Worm (Caenorhabditis elegans) whole organism, L3 larva: Measurements from ENCODE around the gene exh-1.

Experiments
- aly-2 ChIP-seq: fragments of 150-350 bp; optimal IDR thresholded peaks from 2 replicates; lab custom pipeline; 2014; ENCODE audit warnings: missing biosample characterization, missing genetic modification characterization
- ama-1 ChIP-seq: fragments of 150-350 bp; optimal IDR thresholded peaks from 2 replicates; lab custom pipeline; 2018
- ceh-16 ChIP-seq: sonication (generic microtip); optimal IDR thresholded peaks from 2 replicates; lab custom pipeline; 2017; ENCODE audit warnings: missing biosample characterization, missing genetic modification characterization
- ceh-28 ChIP-seq: fragments of 150-350 bp; optimal IDR thresholded peaks from 2 replicates; lab custom pipeline; 2014; ENCODE audit warnings: missing biosample characterization, missing genetic modification reagents, missing genetic modification characterization
- ceh-82 ChIP-seq: fragments of 150-350 bp; optimal IDR thresholded peaks from 2 replicates; lab custom pipeline; 2014; ENCODE audit warnings: missing biosample characterization, missing genetic modification characterization
- ceh-9 ChIP-seq: sonication (generic microtip); optimal IDR thresholded peaks from 2 replicates; lab custom pipeline; 2018; ENCODE audit warnings: missing biosample characterization, missing genetic modification characterization
- egl-27 ChIP-seq: sonication (generic microtip); optimal IDR thresholded peaks from 4 replicates; lab custom pipeline; 2017; ENCODE audit warnings: missing biosample characterization, missing genetic modification reagents, missing genetic modification characterization
- elt-1 ChIP-seq: fragments of 150-350 bp; optimal IDR thresholded peaks from 2 replicates; lab custom pipeline; 2014; ENCODE audit warnings: missing biosample characterization, missing genetic modification characterization
- elt-2 ChIP-seq: sonication (generic microtip); optimal IDR thresholded peaks from 2 replicates; lab custom pipeline; 2016; ENCODE audit warnings: missing genetic modification reagents, mild to moderate bottlenecking, missing genetic modification characterization, missing compliant biosample characterization
- elt-3 ChIP-seq, 3 experiments: fragments of 150-350 bp in 1 of 3; sonication (generic microtip) in 2 of 3; optimal IDR thresholded peaks; 2 replicates in 2 of 3; 4 replicates in 1 of 3; lab custom pipeline; 2014 to 2017; ENCODE audit warnings: missing biosample characterization in 3 of 3, missing genetic modification characterization in 3 of 3
- eor-1 ChIP-seq, 2 experiments: fragments of 150-350 bp; optimal IDR thresholded peaks; 2 replicates each; lab custom pipeline; 2014 to 2018; ENCODE audit warnings: missing biosample characterization in 2 of 2, missing genetic modification characterization in 2 of 2
- fkh-10 ChIP-seq: sonication (generic microtip); optimal IDR thresholded peaks from 2 replicates; lab custom pipeline; 2017; ENCODE audit warnings: missing biosample characterization, missing genetic modification reagents, missing genetic modification characterization
- fkh-2 ChIP-seq: fragments of 150-350 bp; optimal IDR thresholded peaks from 2 replicates; lab custom pipeline; 2014; ENCODE audit warnings: missing biosample characterization, missing genetic modification reagents, missing genetic modification characterization
- hmg-11 ChIP-seq: sonication (generic microtip); optimal IDR thresholded peaks from 2 replicates; lab custom pipeline; 2016; ENCODE audit warnings: missing genetic modification characterization, missing compliant biosample characterization
- jun-1 ChIP-seq: fragments of 150-350 bp; optimal IDR thresholded peaks from 2 replicates; lab custom pipeline; 2014; ENCODE audit warnings: missing biosample characterization, missing genetic modification reagents, missing genetic modification characterization
- lin-15B ChIP-seq: fragments of 150-350 bp; optimal IDR thresholded peaks from 2 replicates; lab custom pipeline; 2014; ENCODE audit warnings: missing biosample characterization, missing genetic modification characterization
- lin-39 ChIP-seq: fragments of 150-350 bp; optimal IDR thresholded peaks from 2 replicates; lab custom pipeline; 2018; ENCODE audit warnings: missing biosample characterization, missing genetic modification reagents, missing genetic modification characterization
- lsy-12 ChIP-seq: sonication (generic microtip); optimal IDR thresholded peaks from 2 replicates; lab custom pipeline; 2016; ENCODE audit warnings: mild to moderate bottlenecking, missing genetic modification characterization, missing compliant biosample characterization
- mml-1 ChIP-seq: fragments of 150-350 bp; sonication (generic microtip); optimal IDR thresholded peaks from 3 replicates; lab custom pipeline; 2014; ENCODE audit warnings: missing biosample characterization, missing genetic modification characterization
- nhr-12 ChIP-seq: fragments of 150-350 bp; optimal IDR thresholded peaks from 2 replicates; lab custom pipeline; 2014; ENCODE audit warnings: missing biosample characterization, missing genetic modification characterization
- nhr-23 ChIP-seq: fragments of 150-350 bp; optimal IDR thresholded peaks from 2 replicates; lab custom pipeline; 2014; ENCODE audit warnings: missing biosample characterization, missing genetic modification reagents, missing genetic modification characterization
- nhr-237 ChIP-seq: fragments of 150-350 bp; optimal IDR thresholded peaks from 2 replicates; lab custom pipeline; 2014; ENCODE audit warnings: missing biosample characterization, missing genetic modification characterization
- nhr-25 ChIP-seq: sonication (generic microtip); optimal IDR thresholded peaks from 2 replicates; lab custom pipeline; 2017; ENCODE audit warnings: missing biosample characterization, missing genetic modification characterization
- nhr-67 ChIP-seq: fragments of 150-350 bp; optimal IDR thresholded peaks from 2 replicates; lab custom pipeline; 2014; ENCODE audit warnings: missing biosample characterization, missing genetic modification characterization
- nhr-76 ChIP-seq: fragments of 150-350 bp; sonication (generic microtip); optimal IDR thresholded peaks from 5 replicates; lab custom pipeline; 2014; ENCODE audit warnings: missing biosample characterization, missing genetic modification characterization
- nhr-77 ChIP-seq: fragments of 150-350 bp; optimal IDR thresholded peaks from 2 replicates; lab custom pipeline; 2014; ENCODE audit warnings: missing biosample characterization, missing genetic modification characterization
- pha-4 ChIP-seq: fragments of 150-350 bp; optimal IDR thresholded peaks from 2 replicates; lab custom pipeline; 2014; ENCODE audit warnings: missing biosample characterization, missing genetic modification reagents, missing genetic modification characterization
- pqm-1 ChIP-seq: fragments of 150-350 bp; optimal IDR thresholded peaks from 2 replicates; lab custom pipeline; 2017; ENCODE audit warnings: missing biosample characterization, missing genetic modification characterization, inconsistent platforms
- skn-1 ChIP-seq: fragments of 150-350 bp; optimal IDR thresholded peaks from 2 replicates; lab custom pipeline; 2014; ENCODE audit warnings: missing biosample characterization, missing genetic modification characterization
- snpc-4 ChIP-seq: fragments of 150-350 bp; optimal IDR thresholded peaks from 2 replicates; lab custom pipeline; 2014; ENCODE audit warnings: missing biosample characterization, missing genetic modification characterization
- tbx-2 ChIP-seq: sonication (generic microtip); optimal IDR thresholded peaks from 2 replicates; lab custom pipeline; 2016; ENCODE audit warnings: mild to moderate bottlenecking, missing genetic modification characterization, missing compliant biosample characterization
- zag-1 ChIP-seq: fragments of 150-350 bp; optimal IDR thresholded peaks from 2 replicates; lab custom pipeline; 2014; ENCODE audit warnings: missing biosample characterization, missing genetic modification characterization
- ztf-11 ChIP-seq: fragments of 150-350 bp; optimal IDR thresholded peaks from 2 replicates; lab custom pipeline; 2014; ENCODE audit warnings: missing biosample characterization, missing genetic modification characterization
- ztf-4 ChIP-seq: fragments of 150-350 bp; optimal IDR thresholded peaks from 2 replicates; lab custom pipeline; 2014; ENCODE audit warnings: missing biosample characterization, missing genetic modification characterization

Gene exh-1

DNA sequence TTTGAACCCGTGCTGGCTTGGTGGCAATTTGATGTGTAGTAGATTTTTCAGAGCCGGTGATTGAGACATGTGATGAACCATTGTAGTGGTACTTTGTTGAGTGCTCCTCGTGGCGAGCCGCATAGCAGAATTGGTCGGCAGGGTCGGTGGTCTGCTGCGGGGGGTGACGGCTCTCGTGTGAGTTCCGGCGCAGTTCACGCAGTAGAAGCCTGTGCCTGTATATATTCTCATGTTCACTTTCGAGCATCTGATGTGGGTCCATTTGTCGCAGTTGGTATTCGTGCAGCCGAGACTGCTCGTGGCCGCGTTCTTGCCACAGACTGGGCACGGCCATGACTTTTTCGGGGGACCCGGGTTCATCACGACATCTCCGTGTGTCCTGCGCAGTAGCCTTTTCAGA is 5.4 kb downstream of the exh-1 start:
- TF ChIP-seq ceh-28 (tag; lab: Kevin White, UChicago) (no peak), nhr-12 (tag; lab: Kevin White, UChicago) (no peak), ceh-16 (no peak)

ce11 chrV:3163143-3163542 is 6.3 kb downstream of the exh-1 start:
- TF ChIP-seq elt-2 (tag; lab: Kevin White, UChicago) (no peak), pqm-1 (tag; lab: Kevin White, UChicago) (no peak), elt-3 (tag; optimal IDR thresholded peaks at IDR 0.05; lab: Kevin White, UChicago) (no peak), zag-1 (tag; lab: Kevin White, UChicago) (no peak), ztf-4 (no peak), snpc-4 (tag; lab: Kevin White, UChicago) (no peak), lin-39 (no peak), nhr-23 (tag; lab: Kevin White, UChicago) (no peak), egl-27 (tag; lab: Kevin White, UChicago) (no peak), nhr-25 (tag; lab: Kevin White, UChicago) (no peak)

ce11 chrV:3165438-3165837 is 8.6 kb downstream of the exh-1 start, which contains the start of gene C36C5.14:
Gene C36C5.14 (minus strand): TSS chrV:3165538.
- TF ChIP-seq nhr-237 (tag; lab: Kevin White, UChicago) = no peak
- TF ChIP-seq tbx-2 = no peak
- TF ChIP-seq nhr-76 (tag; lab: Kevin White, UChicago) = no peak

DNA sequence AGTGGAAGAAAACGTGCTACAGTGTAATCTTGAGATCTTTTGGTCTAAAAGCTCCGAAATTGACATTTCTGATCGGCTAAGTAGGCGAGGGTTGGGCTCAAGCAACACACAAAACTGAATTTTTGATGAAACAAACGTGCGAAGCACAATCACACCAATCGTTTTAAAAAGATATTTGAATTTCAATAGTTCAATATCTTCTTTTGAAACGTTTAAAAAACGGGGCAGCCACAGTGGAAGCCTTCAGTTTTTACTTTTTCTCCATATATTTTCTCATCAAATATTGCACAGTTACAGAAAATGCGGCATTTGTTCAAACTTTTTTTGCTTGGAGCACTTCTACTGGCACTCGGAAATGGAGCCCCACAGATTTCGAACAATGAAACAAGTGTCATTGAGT is 9.4 kb downstream of the exh-1 start, which contains the start of gene C36C5.4:
Gene C36C5.4, plus strand, starts transcription at position 301 of the 400 bp plus-strand sequence.
- TF ChIP-seq ama-1 (lab: Kevin White, UChicago) = no peak
- TF ChIP-seq elt-2 (tag; lab: Kevin White, UChicago) = no peak
- TF ChIP-seq ztf-11 = no peak
- TF ChIP-seq pha-4 (tag; lab: Kevin White, UChicago) = no peak
- TF ChIP-seq ceh-9 = no peak
- TF ChIP-seq elt-1 (tag; lab: Kevin White, UChicago) = no peak
- TF ChIP-seq pqm-1 (tag; lab: Kevin White, UChicago) = no peak
- TF ChIP-seq mml-1 (tag; lab: Kevin White, UChicago) = no peak

ce11 chrV:3168650-3169049 is 11.8 kb downstream of the exh-1 start, which contains the start of gene C36C5.15:
Gene C36C5.15 (minus strand): TSS chrV:3168750.
- TF ChIP-seq nhr-23 (tag; lab: Kevin White, UChicago) (no peak), snpc-4 (tag; lab: Kevin White, UChicago) (no peak), elt-3 (tag; optimal IDR thresholded peaks at IDR 0.05; lab: Kevin White, UChicago) (no peak), nhr-67 (tag; lab: Kevin White, UChicago) (no peak), lin-15B (no peak), skn-1 (tag; lab: Kevin White, UChicago) (no peak), egl-27 (tag; lab: Kevin White, UChicago) (no peak), ceh-82 (tag; lab: Kevin White, UChicago) (no peak), eor-1 (tag; optimal IDR thresholded peaks at IDR 0.05; lab: Kevin White, UChicago) (no peak), fkh-2 (no peak), ztf-11 (no peak), ceh-28 (tag; lab: Kevin White, UChicago) (no peak), lsy-12 (tag; lab: Kevin White, UChicago) (no peak), tbx-2 (no peak)

ce11 chrV:3169838-3170237 is 13.0 kb downstream of the exh-1 start, which contains the start of gene srbc-6:
Gene srbc-6 (plus strand): TSS chrV:3170138.
- TF ChIP-seq lin-39 (no peak), fkh-2 (no peak), eor-1 (tag; optimal IDR thresholded peaks at IDR 0.05; lab: Kevin White, UChicago) (no peak), nhr-76 (tag; lab: Kevin White, UChicago) (no peak), elt-3 (tag; optimal IDR thresholded peaks at IDR 0.05; lab: Kevin White, UChicago) (no peak), jun-1 (tag; lab: Kevin White, UChicago) (no peak), nhr-77 (no peak), fkh-10 (no peak), nhr-237 (tag; lab: Kevin White, UChicago) (no peak), hmg-11 (tag; lab: Kevin White, UChicago) (no peak), zag-1 (tag; lab: Kevin White, UChicago) (no peak), aly-2 (tag; lab: Kevin White, UChicago) (no peak)
- TF ChIP-seq, all 47 proteins: peak for 0
